Worm (Caenorhabditis elegans): ENCODE measurements around the gene Y51B9A.14.

DNA sequence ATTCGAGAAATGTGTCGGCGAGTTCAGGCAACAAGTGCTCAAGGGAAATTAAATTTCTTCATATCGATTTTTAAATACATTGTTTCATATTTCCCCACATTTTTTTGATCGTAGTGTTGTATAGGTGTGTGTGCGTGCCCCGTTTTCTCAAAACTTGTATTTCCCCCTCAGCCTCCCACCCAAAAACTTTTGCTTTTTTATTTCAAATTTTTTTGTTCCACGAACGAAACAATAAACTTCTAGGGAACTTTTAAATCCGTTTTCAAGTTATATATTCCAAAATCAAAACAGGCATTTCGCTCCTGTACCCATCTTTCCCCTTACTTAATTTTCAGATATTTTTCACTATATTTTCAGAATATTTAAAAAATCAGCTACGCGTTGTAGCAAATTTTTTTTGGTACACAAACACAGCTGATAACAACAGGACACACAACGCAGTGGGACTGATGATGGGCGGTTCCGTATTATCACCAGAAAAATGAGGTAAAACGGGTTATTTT lies 19.8 kb upstream of the Y51B9A.14 start, which contains the start of the genes M176.4 and M176.16:
- TF ChIP-seq dmd-4 (tag; optimal IDR thresholded peaks at IDR 0.05): no peak
- TF ChIP-seq nhr-21 (tag; optimal IDR thresholded peaks at IDR 0.05): no peak
- TF ChIP-seq unc-62 (GFP tag; optimal IDR thresholded peaks at IDR 0.05): no peak
- no peak for TF ChIP-seq ZK546.5 (tag; optimal IDR thresholded peaks at IDR 0.05)
- no peak for TF ChIP-seq ztf-11 (tag; optimal IDR thresholded peaks at IDR 0.05)
- TF ChIP-seq lin-13 (GFP tag; optimal IDR thresholded peaks at IDR 0.05): no peak

Data from whole organism, L2 larva.